Worm (Caenorhabditis elegans): ENCODE data around the gene C09H10.5.

Gene C09H10.5

DNA sequence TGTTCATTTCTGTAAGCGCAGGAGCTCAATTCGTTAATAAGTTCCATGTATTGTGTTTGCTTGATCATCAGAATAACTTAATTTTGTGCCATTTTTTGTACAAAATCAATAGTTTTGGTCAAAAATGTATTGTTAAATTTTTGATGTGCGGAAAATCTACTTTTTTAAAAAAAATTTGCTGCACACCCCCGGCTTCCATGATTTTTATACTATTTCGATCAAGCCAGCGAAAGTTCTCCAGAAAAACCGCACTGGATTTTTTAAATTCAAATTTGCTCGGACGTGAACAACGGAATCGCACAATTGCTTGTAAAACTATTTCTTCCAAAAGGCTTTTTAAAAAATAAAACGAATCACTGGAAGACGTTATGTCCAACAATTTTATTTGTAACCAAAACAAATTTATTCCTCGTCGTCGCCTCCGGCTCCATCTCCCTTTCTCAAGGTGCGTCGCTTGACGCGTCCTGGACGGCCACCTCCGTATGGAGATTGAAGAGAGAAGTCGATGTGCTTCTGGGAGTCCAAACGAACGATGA is 21.6 kb upstream of the C09H10.5 start (continued):
- TF ChIP-seq lin-40 (tag; optimal IDR thresholded peaks at IDR 0.05) (no peak), attf-3 (GFP tag; conservative IDR thresholded peaks at IDR 0.05) (no peak), repo-1 (tag; optimal IDR thresholded peaks at IDR 0.05) (no peak), B0336.3 (GFP tag; IDR thresholded peaks at IDR 0.05) (peak; percentile 79), Y53G8AR.9 (GFP tag; conservative IDR thresholded peaks at IDR 0.05) (0 out of 2 replicates have a peak, but pooled peaks have one; percentile 35), bed-1 (GFP tag; IDR thresholded peaks at IDR 0.05) (no peak), dpl-1 (GFP tag; optimal IDR thresholded peaks at IDR 0.05) (no peak), ztf-28 (GFP tag; IDR thresholded peaks at IDR 0.05) (no peak), let-607 (tag; optimal IDR thresholded peaks at IDR 0.05) (no peak), bed-2 (GFP tag; IDR thresholded peaks at IDR 0.05) (no peak), cebp-2 (GFP tag; IDR thresholded peaks at IDR 0.05) (no peak), nfya-1 (tag; optimal IDR thresholded peaks at IDR 0.05; ENCODE audit: borderline replicate concordance, insufficient read depth) (no peak), sea-2 (GFP tag; IDR thresholded peaks at IDR 0.05) (no peak), egl-44 (GFP tag; IDR thresholded peaks at IDR 0.05) (no peak), aptf-2 (GFP tag; conservative IDR thresholded peaks at IDR 0.05) (no peak), ceh-40 (GFP tag; IDR thresholded peaks at IDR 0.05) (no peak), nhr-90 (tag; optimal IDR thresholded peaks at IDR 0.05) (no peak), B0035.1 (tag; optimal IDR thresholded peaks at IDR 0.05) (no peak), C17E4.6 (GFP tag; IDR thresholded peaks at IDR 0.05) (no peak), tbp1 (GFP tag; optimal IDR thresholded peaks at IDR 0.05) (no peak), lsy-27 (tag; optimal IDR thresholded peaks at IDR 0.05; ENCODE audit: borderline replicate concordance, insufficient read depth) (no peak), mes-4 (tag; optimal IDR thresholded peaks at IDR 0.05) (no peak), hmg-1.2 (GFP tag; IDR thresholded peaks at IDR 0.05) (no peak), nfyb-1 (GFP tag; IDR thresholded peaks at IDR 0.05) (no peak), hmg-20 (GFP tag; IDR thresholded peaks at IDR 0.05) (no peak), F57A8.1 (GFP tag; optimal IDR thresholded peaks at IDR 0.05) (no peak), hsf-1 (GFP tag; IDR thresholded peaks at IDR 0.05) (peak; percentile 20; the same call in 1 of the 2 replicates), ceh-100 (GFP tag; IDR thresholded peaks at IDR 0.05) (no peak), ztf-3 (GFP tag; optimal IDR thresholded peaks at IDR 0.05) (no peak), unc-130 (GFP tag; optimal IDR thresholded peaks at IDR 0.05) (no peak), snpc-3.4 (tag; optimal IDR thresholded peaks at IDR 0.05) (no peak), ztf-26 (tag; optimal IDR thresholded peaks at IDR 0.05) (no peak), madf-8 (GFP tag; conservative IDR thresholded peaks at IDR 0.05) (no peak), xnd-1 (tag; optimal IDR thresholded peaks at IDR 0.05) (no peak), madf-10 (tag; optimal IDR thresholded peaks at IDR 0.05) (no peak), Y95B8A.8 (GFP tag; IDR thresholded peaks at IDR 0.05) (0 out of 2 replicates have a peak, but pooled peaks have one; percentile 24), tlf-1 (GFP tag; optimal IDR thresholded peaks at IDR 0.05) (no peak), F33H1.4 (GFP tag; IDR thresholded peaks at IDR 0.05) (peak; percentile 36; the same call in 1 of the 2 replicates), B0019.2 (GFP tag; conservative IDR thresholded peaks at IDR 0.05) (no peak), mxl-1 (tag; optimal IDR thresholded peaks at IDR 0.05) (no peak), F55B11.4 (tag; optimal IDR thresholded peaks at IDR 0.05; ENCODE audit: borderline replicate concordance, insufficient read depth) (no peak), ekl-4 (GFP tag; IDR thresholded peaks at IDR 0.05) (peak; percentile 46; the same call in 1 of the 2 replicates), hrde-1 (tag; optimal IDR thresholded peaks at IDR 0.05; ENCODE audit: borderline replicate concordance) (peak; percentile 70), T07F8.4 (tag; optimal IDR thresholded peaks at IDR 0.05) (no peak), F23B12.7 (tag; optimal IDR thresholded peaks at IDR 0.05; ENCODE audit: insufficient read depth) (no peak), nhr-27 (tag; optimal IDR thresholded peaks at IDR 0.05) (no peak), lin-54 (GFP tag; optimal IDR thresholded peaks at IDR 0.05) (peak; percentile 64)
